Worm (Caenorhabditis elegans) whole organism, mixed stage, embryonic: ENCODE data around the gene D2089.8.

Experiments used
- nhr-237 ChIP-seq: fragments of 150-350 bp; optimal IDR thresholded peaks from 2 replicates; lab custom pipeline; 2014; ENCODE audit warnings: missing biosample characterization, missing genetic modification characterization
- nhr-28 ChIP-seq: fragments of 150-350 bp; optimal IDR thresholded peaks from 2 replicates; lab custom pipeline; 2014; ENCODE audit warnings: missing biosample characterization, missing genetic modification characterization
- nhr-76 ChIP-seq: sonication (generic microtip); optimal IDR thresholded peaks from 2 replicates; lab custom pipeline; 2017; ENCODE audit warnings: missing biosample characterization, missing genetic modification characterization
- ztf-11 ChIP-seq: fragments of 150-350 bp; optimal IDR thresholded peaks from 2 replicates; lab custom pipeline; 2014; ENCODE audit warnings: missing biosample characterization, missing genetic modification characterization

- TF ChIP-seq nhr-76 (tag; lab: Kevin White, UChicago) (no peak), nhr-28 (tag; lab: Kevin White, UChicago) (no peak), nhr-237 (tag; lab: Kevin White, UChicago) (no peak), ztf-11 (tag; lab: Kevin White, UChicago) (no peak)
Measured at ce11 chrII:10639110-10639509, 23.5 kb downstream of the D2089.8 start, which contains the start of gene M28.9.
